Worm (Caenorhabditis elegans) whole organism, midembryonic: ENCODE measurements around the gene cyp-29A3.

Experiments
- cog-1 ChIP-seq: sonication (generic microtip); optimal IDR thresholded peaks from 2 replicates; lab custom pipeline; 2016; ENCODE audit warnings: missing genetic modification characterization, missing compliant biosample characterization
- flt-1 ChIP-seq: fragments of 200-800 bp; sonication (Bioruptor generic); IDR thresholded peaks from 2 replicates; pipeline ENCODE4 v1.3.6; 2022; ENCODE audit warnings: missing genetic modification characterization, missing compliant biosample characterization
- tab-1 ChIP-seq: fragments of 200-800 bp; sonication (Bioruptor generic); IDR thresholded peaks from 2 replicates; pipeline ENCODE4 v1.3.6; 2022; ENCODE audit warnings: missing genetic modification characterization, missing compliant biosample characterization
- ztf-29 ChIP-seq: fragments of 200-800 bp; sonication (Bioruptor generic); IDR thresholded peaks from 2 replicates; pipeline ENCODE4 v1.3.6; 2022; ENCODE audit warnings: missing genetic modification reagents, missing genetic modification characterization, missing compliant biosample characterization

DNA sequence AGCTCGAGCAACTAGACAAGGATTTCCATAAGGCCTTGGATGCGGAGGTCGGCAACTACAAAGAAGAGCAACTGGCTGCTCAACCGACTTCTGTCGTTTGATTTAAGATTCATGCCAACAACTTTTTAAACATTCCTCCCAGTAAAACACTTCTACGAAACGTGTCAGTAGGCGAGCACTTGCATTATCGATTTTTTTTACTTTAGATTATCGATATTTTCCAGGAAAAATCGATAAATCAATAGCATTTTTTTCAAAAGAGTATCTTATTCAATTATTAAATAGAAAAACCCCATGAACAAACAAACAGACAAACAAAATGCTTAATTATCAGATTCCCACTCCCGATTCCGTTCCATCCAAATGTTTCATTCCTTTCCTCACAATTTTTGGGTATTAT is 16.0 kb upstream of the cyp-29A3 start:
- TF ChIP-seq flt-1 (GFP tag; lab: Robert Waterston, UW) (no peak), tab-1 (GFP tag; lab: Robert Waterston, UW) (no peak), cog-1 (tag; lab: Kevin White, UChicago) (no peak), ztf-29 (GFP tag; lab: Robert Waterston, UW) (no peak)
